Worm (Caenorhabditis elegans) whole organism, L4 larva: ENCODE results near the gene vnut-1.

Experiments used
- ama-1 ChIP-seq: fragments of 150-350 bp; optimal IDR thresholded peaks from 2 replicates; lab custom pipeline; 2014; ENCODE audit warnings: inconsistent platforms, mixed read lengths
- ceh-62 ChIP-seq: sonication (generic microtip); optimal IDR thresholded peaks from 2 replicates; lab custom pipeline; 2017; ENCODE audit warnings: missing biosample characterization, missing genetic modification characterization
- ceh-82 ChIP-seq: sonication (generic microtip); optimal IDR thresholded peaks from 2 replicates; lab custom pipeline; 2017; ENCODE audit warnings: missing biosample characterization, missing genetic modification characterization
- dmd-9 ChIP-seq: fragments of 200-800 bp; sonication (Bioruptor generic); IDR thresholded peaks from 2 replicates; pipeline ENCODE4 v1.3.6; 2022; ENCODE audit warnings: missing genetic modification reagents, missing genetic modification characterization, missing compliant biosample characterization
- dpl-1 ChIP-seq: fragments of 150-350 bp; optimal IDR thresholded peaks from 2 replicates; lab custom pipeline; 2014; ENCODE audit warnings: missing biosample characterization, missing genetic modification reagents, missing genetic modification characterization
- lin-15B ChIP-seq: fragments of 150-350 bp; sonication (generic microtip); optimal IDR thresholded peaks from 3 replicates; lab custom pipeline; 2014; ENCODE audit warnings: missing biosample characterization, missing genetic modification characterization
- lsy-2 ChIP-seq, 2 experiments: fragments of 150-350 bp in 1 of 2; sonication (generic microtip) in 1 of 2; optimal IDR thresholded peaks; 2 replicates each; lab custom pipeline; 2014 to 2017; ENCODE audit warnings: missing biosample characterization in 2 of 2, missing genetic modification characterization in 2 of 2
- mxl-3 ChIP-seq: fragments of 200-800 bp; sonication (Bioruptor generic); optimal IDR thresholded peaks from 2 replicates; lab custom pipeline; 2018; ENCODE audit warnings: mild to moderate bottlenecking, missing genetic modification characterization, missing compliant biosample characterization
- nhr-11 ChIP-seq: fragments of 150-350 bp; optimal IDR thresholded peaks from 2 replicates; lab custom pipeline; 2014; ENCODE audit warnings: missing biosample characterization, missing genetic modification characterization
- pha-4 ChIP-seq, 2 experiments: fragments of 150-350 bp in 1 of 2; fragments of 200-800 bp in 1 of 2; sonication (Bioruptor generic) in 1 of 2; IDR thresholded peaks in 1 of 2; optimal IDR thresholded peaks in 1 of 2; 2 replicates each; pipeline versions ENCODE4 v1.3.6 to Lab custom; 2014 to 2022; ENCODE audit warnings: missing genetic modification characterization in 2 of 2, missing genetic modification reagents in 2 of 2, missing biosample characterization in 1 of 2, missing compliant biosample characterization in 1 of 2
- pqm-1 ChIP-seq: sonication (generic microtip); optimal IDR thresholded peaks from 2 replicates; lab custom pipeline; 2017; ENCODE audit warnings: missing biosample characterization, missing genetic modification characterization
- snpc-1.2 ChIP-seq: fragments of 200-800 bp; sonication (Bioruptor generic); IDR thresholded peaks from 2 replicates; pipeline ENCODE4 v1.3.6; 2022; ENCODE audit warnings: missing genetic modification reagents, missing genetic modification characterization, missing compliant biosample characterization
- snpc-4 ChIP-seq: fragments of 150-350 bp; optimal IDR thresholded peaks from 2 replicates; lab custom pipeline; 2014; ENCODE audit warnings: missing biosample characterization, missing genetic modification characterization
- unc-39 ChIP-seq: sonication (generic microtip); optimal IDR thresholded peaks from 2 replicates; lab custom pipeline; 2017; ENCODE audit warnings: missing biosample characterization, missing genetic modification characterization

DNA sequence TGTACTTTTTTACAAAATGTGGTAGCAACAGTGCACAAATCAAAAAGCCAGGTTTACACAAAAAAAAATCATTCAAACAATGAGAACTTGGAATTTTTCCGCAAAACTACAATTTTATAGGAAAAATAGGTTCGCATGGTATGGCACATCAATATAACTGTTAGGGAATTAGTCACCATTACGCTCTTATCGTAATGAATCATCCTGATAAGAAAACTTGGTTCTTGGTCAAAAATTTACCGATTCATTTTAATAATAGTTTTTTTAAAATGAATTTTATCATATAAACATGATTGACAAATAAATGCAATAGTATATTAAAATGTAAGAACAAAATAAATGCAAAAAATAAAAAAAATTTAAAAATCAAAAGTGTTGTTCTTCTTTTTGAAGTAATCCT lies 50.9 kb downstream of the vnut-1 start:
- TF ChIP-seq lin-15B (tag; lab: Kevin White, UChicago), result no peak
- TF ChIP-seq nhr-11 (tag; lab: Kevin White, UChicago), result no peak
- no peak for TF ChIP-seq ceh-82 (tag; lab: Kevin White, UChicago)
- TF ChIP-seq snpc-4 (tag; lab: Kevin White, UChicago), result no peak
- peak; percentile 38 for TF ChIP-seq pqm-1
- TF ChIP-seq dmd-9 (GFP tag; lab: Robert Waterston, UW), result no peak
- no peak for TF ChIP-seq dpl-1 (GFP tag; lab: Kevin White, UChicago)
- no peak for TF ChIP-seq unc-39
- no peak for TF ChIP-seq lsy-2 (tag; optimal IDR thresholded peaks at IDR 0.05; lab: Kevin White, UChicago)
- no peak for TF ChIP-seq ceh-62
- TF ChIP-seq ama-1 (lab: Kevin White, UChicago), result no peak
- no peak for TF ChIP-seq mxl-3 (GFP tag; lab: Kevin White, UChicago)
- no peak for TF ChIP-seq snpc-1.2 (GFP tag; lab: Robert Waterston, UW)
- no peak for TF ChIP-seq pha-4 (GFP tag; IDR thresholded peaks at IDR 0.05; lab: Robert Waterston, UW)
- no peak for TF ChIP-seq pha-4 (tag; optimal IDR thresholded peaks at IDR 0.05; lab: Kevin White, UChicago)
